Fruit fly (Drosophila melanogaster) whole organism, wandering third instar larva: ENCODE data around the gene ea.

Experiments used
- Dif ChIP-seq: fragments of 200-275, 200-300 bp; sonication (Bioruptor generic); optimal IDR thresholded peaks from 2 replicates; lab custom pipeline; 2018; ENCODE audit warnings: missing biosample characterization, missing genetic modification characterization; ENCODE audit not compliant: partially characterized antibody
- foxo ChIP-seq, 2 experiments: fragments of 200-800 bp; sonication (Bioruptor generic); optimal IDR thresholded peaks; 2 replicates in 1 of 2; 3 replicates in 1 of 2; lab custom pipeline; 2016 to 2017; ENCODE audit warnings: missing biosample characterization in 2 of 2, missing genetic modification characterization in 2 of 2
- pan ChIP-seq: fragments of >200 bp; optimal IDR thresholded peaks from 2 replicates; lab custom pipeline; 2017
- sage ChIP-seq: fragments of 200-800 bp; sonication (Bioruptor generic); optimal IDR thresholded peaks from 2 replicates; lab custom pipeline; 2016; ENCODE audit warnings: missing biosample characterization, mild to moderate bottlenecking, missing genetic modification characterization
- tai ChIP-seq: sonication (Bioruptor generic); optimal IDR thresholded peaks from 2 replicates; lab custom pipeline; 2016; ENCODE audit warnings: missing biosample characterization, missing genetic modification characterization
- usp ChIP-seq: fragments of >200 bp; optimal IDR thresholded peaks from 2 replicates; lab custom pipeline; 2017; ENCODE audit warnings: missing biosample characterization, missing genetic modification characterization

dm6 chr3R:15369742-15370141, 41.2 kb downstream of the ea start, which contains the start of gene CG14868:
- no peak for TF ChIP-seq Dif
- no peak for TF ChIP-seq foxo (GFP tag; optimal IDR thresholded peaks at IDR 0.05; lab: Kevin White, UChicago)
- TF ChIP-seq sage (GFP tag; lab: Kevin White, UChicago): no peak
- TF ChIP-seq usp: no peak
- TF ChIP-seq pan (lab: Kevin White, UChicago): no peak
- no peak for TF ChIP-seq tai (GFP tag; lab: Kevin White, UChicago)
